Fruit fly (Drosophila melanogaster) whole organism, embryonic: ENCODE measurements around the gene Iru.

Experiments used
- Atf-2 ChIP-seq: fragments of 200-800 bp; sonication (Bioruptor generic); optimal IDR thresholded peaks from 2 replicates; lab custom pipeline; 2016; ENCODE audit warnings: missing biosample characterization, missing genetic modification characterization
- Awh ChIP-seq: fragments of 200-800 bp; sonication (Bioruptor generic); IDR thresholded peaks from 2 replicates; pipeline ENCODE4, ENCODE4 v1.3.6; 2022; ENCODE audit warnings: missing biosample characterization, missing genetic modification characterization
- BtbVII ChIP-seq: fragments of 200-800 bp; sonication (Bioruptor generic); optimal IDR thresholded peaks from 3 replicates; lab custom pipeline; 2017; ENCODE audit warnings: missing biosample characterization, mild to moderate bottlenecking, missing genetic modification characterization
- CG12391 ChIP-seq: fragments of 200-800 bp; sonication (Bioruptor generic); optimal IDR thresholded peaks from 3 replicates; lab custom pipeline; 2018; ENCODE audit warnings: missing biosample characterization, mild to moderate bottlenecking, missing genetic modification characterization, moderate library complexity
- CG13424 ChIP-seq: fragments of 200-800 bp; sonication (Bioruptor generic); optimal IDR thresholded peaks from 2 replicates; lab custom pipeline; 2019; ENCODE audit warnings: missing biosample characterization, mild to moderate bottlenecking, missing genetic modification characterization, moderate library complexity
- CG14014 ChIP-seq: fragments of 200-800 bp; sonication (Bioruptor generic); IDR thresholded peaks from 2 replicates; pipeline ENCODE4 v1.3.6; 2022; ENCODE audit warnings: missing biosample characterization, missing genetic modification characterization
- CG15073 ChIP-seq: fragments of 200-800 bp; sonication (Bioruptor generic); optimal IDR thresholded peaks from 2 replicates; lab custom pipeline; 2016; ENCODE audit warnings: missing biosample characterization, missing genetic modification characterization
- CG15479 ChIP-seq: fragments of 200-800 bp; sonication (Bioruptor generic); optimal IDR thresholded peaks from 3 replicates; lab custom pipeline; 2019; ENCODE audit warnings: missing biosample characterization, mild to moderate bottlenecking, missing genetic modification characterization, moderate library complexity
- CG15514 ChIP-seq: fragments of 200-800 bp; sonication (Bioruptor generic); optimal IDR thresholded peaks from 3 replicates; lab custom pipeline; 2017; ENCODE audit warnings: missing biosample characterization, missing genetic modification characterization, mild to moderate bottlenecking, moderate library complexity, missing genetic modification reagents
- CG17328 ChIP-seq: fragments of 200-800 bp; sonication (Bioruptor generic); IDR thresholded peaks from 2 replicates; pipeline ENCODE4 v1.3.6; 2022; ENCODE audit warnings: missing biosample characterization, missing genetic modification characterization
- CG17361 ChIP-seq: fragments of 200-800 bp; sonication (Bioruptor generic); IDR thresholded peaks from 3 replicates; pipeline ENCODE4 v1.3.6; 2022; ENCODE audit warnings: missing biosample characterization, missing genetic modification characterization
- CG17385 ChIP-seq: fragments of 200-800 bp; sonication (Bioruptor generic); optimal IDR thresholded peaks from 3 replicates; lab custom pipeline; 2018; ENCODE audit warnings: missing biosample characterization, mild to moderate bottlenecking, missing genetic modification characterization
- CG2202 ChIP-seq: fragments of 200-800 bp; sonication (Bioruptor generic); optimal IDR thresholded peaks from 2 replicates; lab custom pipeline; 2018; ENCODE audit warnings: missing biosample characterization, mild to moderate bottlenecking, missing genetic modification characterization
- CG30431 ChIP-seq: fragments of 200-800 bp; sonication (Bioruptor generic); optimal IDR thresholded peaks from 2 replicates; lab custom pipeline; 2017; ENCODE audit warnings: missing biosample characterization, missing genetic modification characterization
- CG31365 ChIP-seq: fragments of 200-800 bp; sonication (Bioruptor generic); optimal IDR thresholded peaks from 2 replicates; lab custom pipeline; 2018; ENCODE audit warnings: missing biosample characterization, mild to moderate bottlenecking, missing genetic modification characterization
- CG3281 ChIP-seq: fragments of 200-800 bp; sonication (Bioruptor generic); optimal IDR thresholded peaks from 3 replicates; lab custom pipeline; 2017; ENCODE audit warnings: missing biosample characterization, mild to moderate bottlenecking, missing genetic modification characterization
- CG3838 ChIP-seq: fragments of 200-800 bp; sonication (Bioruptor generic); optimal IDR thresholded peaks from 3 replicates; lab custom pipeline; 2016; ENCODE audit warnings: missing biosample characterization, missing genetic modification characterization
- CG3847 ChIP-seq: fragments of 200-800 bp; sonication (Bioruptor generic); IDR thresholded peaks from 2 replicates; pipeline ENCODE4 v1.3.6; 2022; ENCODE audit warnings: missing biosample characterization, missing genetic modification characterization
- CG4360 ChIP-seq: fragments of 200-800 bp; sonication (Bioruptor generic); IDR thresholded peaks from 2 replicates; pipeline ENCODE4 v1.3.6; 2022; ENCODE audit warnings: missing biosample characterization, missing genetic modification characterization
- CG7556 ChIP-seq: fragments of 200-800 bp; sonication (Bioruptor generic); optimal IDR thresholded peaks from 2 replicates; lab custom pipeline; 2017; ENCODE audit warnings: missing biosample characterization, mild to moderate bottlenecking, missing genetic modification characterization
- CG7786 ChIP-seq: fragments of 200-800 bp; sonication (Bioruptor generic); optimal IDR thresholded peaks from 2 replicates; lab custom pipeline; 2016; ENCODE audit warnings: missing biosample characterization, missing genetic modification characterization
- CG7987 ChIP-seq: fragments of 200-800 bp; sonication (Bioruptor generic); optimal IDR thresholded peaks from 2 replicates; lab custom pipeline; 2018; ENCODE audit warnings: missing biosample characterization, mild to moderate bottlenecking, missing genetic modification characterization, moderate library complexity
- CG9727 ChIP-seq: fragments of 200-800 bp; sonication (Bioruptor generic); optimal IDR thresholded peaks from 3 replicates; lab custom pipeline; 2017; ENCODE audit warnings: missing biosample characterization, mild to moderate bottlenecking, missing genetic modification characterization
- D19A ChIP-seq: fragments of 200-800 bp; optimal IDR thresholded peaks from 3 replicates; lab custom pipeline; 2019; ENCODE audit warnings: missing biosample characterization, mild to moderate bottlenecking, missing genetic modification characterization, moderate library complexity
- Doc2 ChIP-seq: fragments of 200-800 bp; sonication (Bioruptor generic); IDR thresholded peaks from 2 replicates; pipeline ENCODE4 v1.3.6; 2022; ENCODE audit warnings: missing biosample characterization, missing genetic modification characterization
- H15 ChIP-seq: fragments of 200-800 bp; sonication (Bioruptor generic); IDR thresholded peaks from 3 replicates; pipeline ENCODE4 v1.3.6; 2022; ENCODE audit warnings: missing biosample characterization, missing genetic modification characterization
- Hand ChIP-seq: fragments of 200-800 bp; sonication (Bioruptor generic); optimal IDR thresholded peaks from 2 replicates; lab custom pipeline; 2017; ENCODE audit warnings: mild to moderate bottlenecking, missing biosample characterization, missing genetic modification reagents, missing genetic modification characterization
- Lpt ChIP-seq: fragments of >200 bp; optimal IDR thresholded peaks from 2 replicates; lab custom pipeline; 2018; ENCODE audit warnings: missing biosample characterization, missing genetic modification characterization
- Sin3A ChIP-seq: fragments of >200 bp; optimal IDR thresholded peaks from 2 replicates; lab custom pipeline; 2018
- Sox102F ChIP-seq: fragments of 200-800 bp; sonication (Bioruptor generic); optimal IDR thresholded peaks from 2 replicates; lab custom pipeline; 2018; ENCODE audit warnings: missing biosample characterization, mild to moderate bottlenecking, missing genetic modification characterization, moderate library complexity
- Sry-β ChIP-seq: fragments of 200-800 bp; sonication (Bioruptor generic); optimal IDR thresholded peaks from 2 replicates; lab custom pipeline; 2018; ENCODE audit warnings: missing biosample characterization, mild to moderate bottlenecking, missing genetic modification characterization, moderate library complexity
- ab ChIP-seq: fragments of 200-800 bp; sonication (Bioruptor generic); optimal IDR thresholded peaks from 2 replicates; lab custom pipeline; 2016; ENCODE audit warnings: missing biosample characterization, missing genetic modification characterization
- da ChIP-seq: fragments of 200-800 bp; sonication (Bioruptor generic); optimal IDR thresholded peaks from 2 replicates; lab custom pipeline; 2016; ENCODE audit warnings: missing biosample characterization, missing genetic modification characterization
- dmrt99B ChIP-seq: fragments of 200-800 bp; sonication (Bioruptor generic); optimal IDR thresholded peaks from 2 replicates; lab custom pipeline; 2018; ENCODE audit warnings: missing biosample characterization, mild to moderate bottlenecking, missing genetic modification characterization, moderate library complexity
- dpn ChIP-seq, 2 experiments: fragments of 200-800 bp; sonication (Bioruptor generic); optimal IDR thresholded peaks; 3 replicates each; lab custom pipeline; 2016; ENCODE audit warnings: missing biosample characterization in 2 of 2, missing genetic modification characterization in 2 of 2
- fd64A ChIP-seq: fragments of 200-800 bp; sonication (Bioruptor generic); optimal IDR thresholded peaks from 3 replicates; lab custom pipeline; 2018; ENCODE audit warnings: missing biosample characterization, mild to moderate bottlenecking, missing genetic modification characterization
- gcm ChIP-seq: fragments of 200-800 bp; sonication (Bioruptor generic); optimal IDR thresholded peaks from 2 replicates; lab custom pipeline; 2019; ENCODE audit warnings: missing biosample characterization, mild to moderate bottlenecking, missing genetic modification characterization, moderate library complexity
- gt ChIP-seq: fragments of 200-800 bp; sonication (Bioruptor generic); IDR thresholded peaks from 2 replicates; pipeline ENCODE4 v1.3.6; 2022; ENCODE audit warnings: missing biosample characterization, missing genetic modification characterization
- kah ChIP-seq: fragments of 200-800 bp; sonication (Bioruptor generic); optimal IDR thresholded peaks from 2 replicates; lab custom pipeline; 2018; ENCODE audit warnings: missing biosample characterization, mild to moderate bottlenecking, missing genetic modification characterization
- lola ChIP-seq, 3 experiments: fragments of >200 bp in 2 of 3; fragments of 200-800 bp in 1 of 3; sonication (Bioruptor generic) in 1 of 3; optimal IDR thresholded peaks; 2 replicates each; lab custom pipeline; 2017 to 2019; ENCODE audit warnings: missing biosample characterization in 3 of 3, missing genetic modification characterization in 3 of 3, mild to moderate bottlenecking in 1 of 3, moderate library complexity in 1 of 3
- pb ChIP-seq: fragments of 200-800 bp; sonication (Bioruptor generic); optimal IDR thresholded peaks from 3 replicates; lab custom pipeline; 2016; ENCODE audit warnings: missing biosample characterization, missing genetic modification characterization
- pfk ChIP-seq: fragments of 200-800 bp; sonication (Bioruptor generic); optimal IDR thresholded peaks from 2 replicates; lab custom pipeline; 2018; ENCODE audit warnings: missing biosample characterization, mild to moderate bottlenecking, missing genetic modification characterization, moderate library complexity
- pzg ChIP-seq: fragments of 200-800 bp; sonication (Bioruptor generic); optimal IDR thresholded peaks from 3 replicates; lab custom pipeline; 2018; ENCODE audit warnings: missing biosample characterization, mild to moderate bottlenecking, missing genetic modification characterization, moderate library complexity
- sd ChIP-seq: fragments of 200-800 bp; sonication (Bioruptor generic); optimal IDR thresholded peaks from 3 replicates; lab custom pipeline; 2018; ENCODE audit warnings: missing biosample characterization, mild to moderate bottlenecking, missing genetic modification characterization, moderate library complexity
- sens ChIP-seq: fragments of 200-800 bp; sonication (Bioruptor generic); peaks from one replicate; lab custom pipeline; 2016; ENCODE audit warnings: missing biosample characterization, missing genetic modification characterization
- shn ChIP-seq: fragments of 200-800 bp; sonication (Bioruptor generic); optimal IDR thresholded peaks from 3 replicates; lab custom pipeline; 2016; ENCODE audit warnings: missing biosample characterization, missing genetic modification characterization
- tgo ChIP-seq: fragments of 200-800 bp; sonication (Bioruptor generic); IDR thresholded peaks from 3 replicates; pipeline ENCODE4 v1.3.6; 2022; ENCODE audit warnings: missing biosample characterization, missing genetic modification characterization
- vnd ChIP-seq: fragments of 200-800 bp; sonication (Bioruptor generic); IDR thresholded peaks from 3 replicates; pipeline ENCODE4 v1.3.6; 2022; ENCODE audit warnings: missing biosample characterization, missing genetic modification characterization; ENCODE audit not compliant: partially characterized antibody
- yki ChIP-seq: fragments of >200 bp; optimal IDR thresholded peaks from 3 replicates; lab custom pipeline; 2018

Gene Iru

DNA sequence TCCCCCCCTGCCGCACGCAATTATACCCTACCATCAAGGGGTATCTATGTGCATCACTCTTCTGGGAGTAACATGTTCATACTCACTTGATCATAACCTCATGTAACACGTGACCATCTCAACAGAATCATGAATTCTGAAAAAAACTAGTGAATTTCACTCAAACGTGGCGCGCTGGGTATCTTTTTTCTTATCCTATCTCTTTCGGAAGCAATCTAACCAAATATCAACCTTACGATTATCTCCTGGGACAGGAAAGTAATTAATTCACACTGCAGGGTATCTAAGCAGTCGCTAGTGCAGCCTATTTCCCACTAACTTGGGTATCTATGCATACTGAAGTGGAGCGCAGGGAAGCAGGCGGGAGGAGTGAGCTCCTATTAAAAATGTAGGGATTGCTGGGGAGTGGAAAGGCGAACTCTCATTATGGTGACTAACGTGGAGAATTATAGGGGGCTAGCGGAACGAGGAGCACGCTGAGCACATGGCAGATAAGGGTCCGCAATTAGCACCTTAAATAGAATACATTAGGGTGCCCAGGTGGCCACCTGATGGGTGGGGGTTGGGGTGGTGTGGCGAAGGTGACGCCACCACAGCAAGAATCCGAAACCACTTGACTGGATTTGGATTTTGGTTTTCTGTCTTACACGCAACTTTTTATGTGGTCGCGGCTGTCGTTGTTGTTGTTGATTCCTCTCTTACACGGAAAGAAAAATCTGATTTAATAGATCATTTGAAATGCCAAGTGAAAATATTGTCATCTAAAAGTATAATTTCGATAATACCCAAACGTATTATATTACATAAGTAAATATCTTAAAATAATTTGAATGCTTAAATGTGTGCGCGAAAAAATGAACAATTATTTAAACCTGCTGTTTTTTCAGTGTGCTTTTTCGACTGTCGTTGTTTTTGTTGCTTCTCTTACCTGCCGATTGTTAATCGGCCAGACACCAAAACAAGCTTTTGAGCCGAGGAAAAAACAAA, 49.2 kb downstream of the Iru start:
- TF ChIP-seq CG2202 (tag; lab: Kevin White, UChicago) (peak; percentile 85), lola (GFP tag; optimal IDR thresholded peaks at IDR 0.05; lab: Kevin White, UChicago) (peak in 1 of 3 experiments; percentile 89), Atf-2 (GFP tag; lab: Kevin White, UChicago) (peak; percentile 66), CG4360 (GFP tag; lab: Robert Waterston, UW) (no peak), dmrt99B (tag; lab: Kevin White, UChicago) (peak; percentile 97), shn (GFP tag; lab: Kevin White, UChicago) (peak; percentile 87), Doc2 (GFP tag; lab: Robert Waterston, UW) (no peak), Sin3A (lab: Kevin White, UChicago) (no peak), kah (peak; percentile 89), pzg (GFP tag; lab: Kevin White, UChicago) (no peak), CG15073 (GFP tag; lab: Kevin White, UChicago) (peak; percentile 47), Awh (GFP tag; lab: Robert Waterston, UW) (no peak), dpn (GFP tag; optimal IDR thresholded peaks at IDR 0.05; lab: Kevin White, UChicago) (peak; percentile 85 to 92), CG7987 (GFP tag; lab: Kevin White, UChicago) (peak; percentile 85), CG15514 (GFP tag; lab: Kevin White, UChicago) (peak; percentile 86), CG14014 (GFP tag; lab: Robert Waterston, UW) (no peak), Hand (GFP tag; lab: Kevin White, UChicago) (peak; percentile 90), pb (GFP tag; lab: Kevin White, UChicago) (peak; percentile 81), CG17385 (GFP tag; lab: Kevin White, UChicago) (peak; percentile 91), vnd (GFP tag; lab: Robert Waterston, UW) (no peak), CG31365 (tag; lab: Kevin White, UChicago) (peak; percentile 77), CG7786 (GFP tag; lab: Kevin White, UChicago) (peak; percentile 80), CG3847 (GFP tag; lab: Robert Waterston, UW) (no peak), gcm (peak; percentile 92), sd (tag; lab: Kevin White, UChicago) (peak; percentile 84), CG3281 (GFP tag; lab: Kevin White, UChicago) (peak; percentile 96), gt (GFP tag; lab: Robert Waterston, UW) (no peak), CG13424 (tag; lab: Kevin White, UChicago) (peak; percentile 94), ab (GFP tag; lab: Kevin White, UChicago) (no peak), CG9727 (GFP tag; lab: Kevin White, UChicago) (peak; percentile 93), D19A (peak; percentile 96), Sox102F (GFP tag; lab: Kevin White, UChicago) (peak; percentile 95), CG15479 (GFP tag; lab: Kevin White, UChicago) (no peak), Sry-β (peak; percentile 30), tgo (no peak), CG17361 (GFP tag; lab: Robert Waterston, UW) (no peak), BtbVII (peak; percentile 96), CG30431 (peak; percentile 68), H15 (GFP tag; lab: Robert Waterston, UW) (no peak), sens (GFP tag; lab: Kevin White, UChicago) (peak; percentile 97), CG12391 (tag; lab: Kevin White, UChicago) (peak; percentile 96), CG3838 (peak; percentile 83), yki (lab: Kevin White, UChicago) (no peak), pfk (GFP tag; lab: Kevin White, UChicago) (no peak), da (GFP tag; lab: Kevin White, UChicago) (no peak), CG17328 (no peak), Lpt (no peak), fd64A (peak; percentile 77), CG7556 (peak; percentile 89)
